Fruit fly (Drosophila melanogaster): ENCODE results near the gene CG31091.

Gene CG31091

DNA sequence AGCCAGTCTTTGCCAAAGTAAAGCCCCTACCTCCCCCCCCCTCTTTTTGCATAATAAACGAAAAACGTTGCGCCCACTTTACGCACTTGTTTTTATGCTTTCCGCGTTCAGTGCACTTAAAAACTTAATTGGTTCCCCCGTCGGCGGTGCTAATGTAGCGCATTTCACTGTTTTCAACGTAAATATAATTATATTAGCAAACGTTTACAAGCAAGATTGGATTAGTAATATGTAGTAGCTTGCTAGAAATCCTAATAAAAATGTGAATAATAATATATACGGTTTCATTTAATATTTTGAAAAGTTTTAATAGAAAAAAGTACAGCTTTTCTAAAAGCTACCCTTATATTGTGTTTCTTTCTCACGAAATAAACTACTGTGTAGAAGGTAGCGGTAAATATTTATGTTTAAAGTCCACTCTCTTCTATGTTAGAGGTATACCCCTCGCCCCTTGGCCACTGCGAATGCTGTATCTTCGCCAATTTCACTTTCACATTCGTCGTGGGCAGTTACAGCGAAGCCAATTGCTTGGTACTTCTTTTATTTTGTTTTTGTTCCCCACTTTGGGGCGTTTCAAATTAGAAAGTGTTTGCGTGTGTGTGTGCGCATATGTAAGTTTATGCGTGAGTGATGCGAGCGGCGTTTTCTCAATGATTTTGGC is 17.0 kb upstream of the CG31091 start (continued):
- TF ChIP-seq yki (optimal IDR thresholded peaks at IDR 0.05) = no peak
- no peak for TF ChIP-seq bsh (GFP tag; optimal IDR thresholded peaks at IDR 0.05)
- no peak for TF ChIP-seq CG42726 (GFP tag; IDR thresholded peaks at IDR 0.05; ENCODE audit: partially characterized antibody)
- TF ChIP-seq CG4404 (GFP tag; IDR thresholded peaks at IDR 0.05) = no peak
- TF ChIP-seq Bdp1 (GFP tag; optimal IDR thresholded peaks at IDR 0.05) = no peak
- TF ChIP-seq CG7372 (GFP tag; IDR thresholded peaks at IDR 0.05) = no peak
- TF ChIP-seq crp (GFP tag; optimal IDR thresholded peaks at IDR 0.05) = no peak
- TF ChIP-seq btn (GFP tag; optimal IDR thresholded peaks at IDR 0.05) = no peak
- no peak for TF ChIP-seq usp (GFP tag; optimal IDR thresholded peaks at IDR 0.05)
- no peak for TF ChIP-seq luna (GFP tag; optimal IDR thresholded peaks at IDR 0.05)
- no peak for TF ChIP-seq nerfin-2 (GFP tag; IDR thresholded peaks at IDR 0.05; ENCODE audit: partially characterized antibody)
- peak; percentile 55 for TF ChIP-seq sens (GFP tag)
- TF ChIP-seq Med (GFP tag) = peak; percentile 57
- TF ChIP-seq CG10274 (GFP tag; optimal IDR thresholded peaks at IDR 0.05) = no peak
- no peak for TF ChIP-seq Oaz (GFP tag; IDR thresholded peaks at IDR 0.05)
- TF ChIP-seq CG14667 (GFP tag; IDR thresholded peaks at IDR 0.05) = no peak
- no peak for TF ChIP-seq ranshi (GFP tag; IDR thresholded peaks at IDR 0.05)
- no peak for TF ChIP-seq CG30431 (GFP tag; optimal IDR thresholded peaks at IDR 0.05)
- peak; percentile 2 for TF ChIP-seq gsb-n (tag; optimal IDR thresholded peaks at IDR 0.05)
- TF ChIP-seq Spps (tag; optimal IDR thresholded peaks at IDR 0.05) = no peak
- 0 out of 2 replicates have a peak, but pooled peaks have one; percentile 8 for TF ChIP-seq CG4360 (GFP tag; IDR thresholded peaks at IDR 0.05)
- no peak for TF ChIP-seq insv (GFP tag; optimal IDR thresholded peaks at IDR 0.05)
- no peak for TF ChIP-seq CG12155 (GFP tag; optimal IDR thresholded peaks at IDR 0.05)
- TF ChIP-seq Deaf1 (tag; optimal IDR thresholded peaks at IDR 0.05) = no peak
- TF ChIP-seq CG8089 (GFP tag; optimal IDR thresholded peaks at IDR 0.05) = no peak
- TF ChIP-seq al (GFP tag; IDR thresholded peaks at IDR 0.05) = no peak
- TF ChIP-seq hb (GFP tag; IDR thresholded peaks at IDR 0.05; ENCODE audit: partially characterized antibody) = no peak
- TF ChIP-seq CG17361 (GFP tag; IDR thresholded peaks at IDR 0.05) = no peak

- TF ChIP-seq Sin3A (optimal IDR thresholded peaks at IDR 0.05) = no peak
- no peak for TF ChIP-seq CG18011 (GFP tag; optimal IDR thresholded peaks at IDR 0.05)
- TF ChIP-seq CG12071 (GFP tag; optimal IDR thresholded peaks at IDR 0.05) = no peak
- TF ChIP-seq CHES-1-like (GFP tag; optimal IDR thresholded peaks at IDR 0.05) = no peak
- TF ChIP-seq Elba2 (GFP tag; optimal IDR thresholded peaks at IDR 0.05) = peak; percentile 99
- no peak for TF ChIP-seq MESR4 (GFP tag; optimal IDR thresholded peaks at IDR 0.05)
- no peak for TF ChIP-seq slp2 (GFP tag; optimal IDR thresholded peaks at IDR 0.05)
- TF ChIP-seq CG10321 (GFP tag; IDR thresholded peaks at IDR 0.05) = peak; percentile 34; the same call in 1 of the 2 replicates
- peak; percentile 11 for TF ChIP-seq pros (GFP tag; optimal IDR thresholded peaks at IDR 0.05)
- TF ChIP-seq Stat92E (GFP tag; optimal IDR thresholded peaks at IDR 0.05) = no peak
- TF ChIP-seq hbn (GFP tag; IDR thresholded peaks at IDR 0.05; ENCODE audit: partially characterized antibody) = no peak
- no peak for TF ChIP-seq Antp (GFP tag; optimal IDR thresholded peaks at IDR 0.05)
- TF ChIP-seq CG3838 (GFP tag; optimal IDR thresholded peaks at IDR 0.05) = peak; percentile 77
- no peak for TF ChIP-seq sqz (GFP tag; optimal IDR thresholded peaks at IDR 0.05)
- no peak for TF ChIP-seq Hmx (GFP tag; optimal IDR thresholded peaks at IDR 0.05)
- no peak for TF ChIP-seq trh (GFP tag; optimal IDR thresholded peaks at IDR 0.05)
- no peak for TF ChIP-seq CG43689 (GFP tag; IDR thresholded peaks at IDR 0.05)
- 0 out of 3 replicates have a peak, but pooled peaks have one; percentile 17 for TF ChIP-seq sr (GFP tag; IDR thresholded peaks at IDR 0.05)
- no peak for TF ChIP-seq CG17385 (GFP tag; optimal IDR thresholded peaks at IDR 0.05)
- no peak for TF ChIP-seq B-H2 (GFP tag; optimal IDR thresholded peaks at IDR 0.05)
- TF ChIP-seq Bteb2 (GFP tag; optimal IDR thresholded peaks at IDR 0.05) = no peak
- no peak for TF ChIP-seq Ravus (GFP tag; IDR thresholded peaks at IDR 0.05)
- no peak for TF ChIP-seq sens (GFP tag)
- TF ChIP-seq CG5180 (GFP tag; optimal IDR thresholded peaks at IDR 0.05) = no peak
- TF ChIP-seq kni (GFP tag; optimal IDR thresholded peaks at IDR 0.05) = peak; percentile 80
These were observed 15.8 kb upstream of the CG31091 start for dm6 chr3R:25883877-25884276.
